Worm (Caenorhabditis elegans) whole organism, L4 larva: ENCODE data around the gene C39B10.5.
A peak's percentile ranks its signal among the peaks of the same experiment; 100 is the strongest.

ENCODE experiments used
- T20F7.1 ChIP-seq: fragments of 200-800 bp; sonication (Bioruptor generic); optimal IDR thresholded peaks from 2 replicates; lab custom pipeline; 2018; ENCODE audit warnings: mild to moderate bottlenecking, missing genetic modification characterization, missing compliant biosample characterization
- T26A8.4 ChIP-seq: fragments of 200-800 bp; sonication (Bioruptor generic); IDR thresholded peaks from 2 replicates; pipeline ENCODE4 v1.3.6; 2022; ENCODE audit warnings: missing genetic modification characterization, missing compliant biosample characterization
- Y105C5A.15 ChIP-seq: fragments of 200-800 bp; sonication (Bioruptor generic); IDR thresholded peaks from 2 replicates; pipeline ENCODE4 v1.3.6; 2022; ENCODE audit warnings: missing genetic modification characterization, missing compliant biosample characterization
- Y75B8A.6 ChIP-seq: fragments of 200-800 bp; sonication (Bioruptor generic); IDR thresholded peaks from 2 replicates; pipeline ENCODE4 v1.3.6; 2022; ENCODE audit warnings: missing genetic modification reagents, missing genetic modification characterization, missing compliant biosample characterization
- ZK337.2 ChIP-seq: fragments of 200-800 bp; sonication (Bioruptor generic); IDR thresholded peaks from 2 replicates; pipeline ENCODE4 v1.3.6; 2022; ENCODE audit warnings: missing genetic modification reagents, missing genetic modification characterization, missing compliant biosample characterization
- ZK546.5 ChIP-seq, 2 experiments: sonication (generic microtip); optimal IDR thresholded peaks; 2 replicates each; lab custom pipeline; 2017; ENCODE audit warnings: missing biosample characterization in 2 of 2, missing genetic modification characterization in 2 of 2
- aha-1 ChIP-seq: fragments of 150-350 bp; peaks from one replicate; lab custom pipeline; 2014; ENCODE audit warnings: missing biosample characterization, missing genetic modification characterization
- ceh-28 ChIP-seq: fragments of 150-350 bp; optimal IDR thresholded peaks from 2 replicates; lab custom pipeline; 2014; ENCODE audit warnings: missing biosample characterization, missing genetic modification reagents, missing genetic modification characterization
- ceh-32 ChIP-seq: sonication (generic microtip); optimal IDR thresholded peaks from 2 replicates; lab custom pipeline; 2016; ENCODE audit warnings: mild to moderate bottlenecking, missing genetic modification characterization, missing compliant biosample characterization; ENCODE audit not compliant: poor library complexity
- ceh-62 ChIP-seq: sonication (generic microtip); optimal IDR thresholded peaks from 2 replicates; lab custom pipeline; 2017; ENCODE audit warnings: missing biosample characterization, missing genetic modification characterization
- ces-1 ChIP-seq: fragments of 150-350 bp; sonication (generic microtip); optimal IDR thresholded peaks from 4 replicates; lab custom pipeline; 2014; ENCODE audit warnings: missing biosample characterization, missing genetic modification reagents, missing genetic modification characterization
- cey-2 ChIP-seq: sonication (generic microtip); optimal IDR thresholded peaks from 3 replicates; lab custom pipeline; 2017; ENCODE audit warnings: missing genetic modification characterization, mild to moderate bottlenecking, missing compliant biosample characterization, antibody characterized with exemption, borderline replicate concordance; ENCODE audit not compliant: insufficient read depth
- daf-16 ChIP-seq, 3 experiments: sonication (generic microtip); optimal IDR thresholded peaks; 2 replicates each; lab custom pipeline; 2016 to 2017; ENCODE audit warnings: missing genetic modification characterization in 3 of 3, missing genetic modification reagents in 3 of 3, mild to moderate bottlenecking in 2 of 3, missing compliant biosample characterization in 2 of 3, missing biosample characterization in 1 of 3, moderate library complexity in 1 of 3
- daf-8 ChIP-seq: fragments of 200-800 bp; sonication (Bioruptor generic); IDR thresholded peaks from 2 replicates; pipeline ENCODE4 v1.3.6; 2022; ENCODE audit warnings: missing genetic modification characterization, missing compliant biosample characterization
- dmd-6 ChIP-seq: fragments of 200-800 bp; sonication (Bioruptor generic); IDR thresholded peaks from 2 replicates; pipeline ENCODE4 v1.3.6; 2022; ENCODE audit warnings: missing genetic modification reagents, missing genetic modification characterization, missing compliant biosample characterization
- dmd-8 ChIP-seq: fragments of 200-800 bp; sonication (Bioruptor generic); IDR thresholded peaks from 2 replicates; pipeline ENCODE4 v1.3.6; 2022; ENCODE audit warnings: missing genetic modification characterization, missing compliant biosample characterization
- dmd-9 ChIP-seq: fragments of 200-800 bp; sonication (Bioruptor generic); IDR thresholded peaks from 2 replicates; pipeline ENCODE4 v1.3.6; 2022; ENCODE audit warnings: missing genetic modification reagents, missing genetic modification characterization, missing compliant biosample characterization
- dpl-1 ChIP-seq: fragments of 150-350 bp; optimal IDR thresholded peaks from 2 replicates; lab custom pipeline; 2014; ENCODE audit warnings: missing biosample characterization, missing genetic modification reagents, missing genetic modification characterization
- dve-1 ChIP-seq: sonication (generic microtip); optimal IDR thresholded peaks from 2 replicates; lab custom pipeline; 2017; ENCODE audit warnings: antibody characterized with exemption, mild to moderate bottlenecking, missing genetic modification characterization, missing compliant biosample characterization; ENCODE audit not compliant: insufficient read depth
- egl-43 ChIP-seq: fragments of 200-800 bp; sonication (Bioruptor generic); IDR thresholded peaks from 2 replicates; pipeline ENCODE4 v1.3.6; 2022; ENCODE audit warnings: missing genetic modification reagents, missing genetic modification characterization, missing compliant biosample characterization
- fos-1 ChIP-seq: fragments of 150-350 bp; optimal IDR thresholded peaks from 2 replicates; lab custom pipeline; 2014; ENCODE audit warnings: missing biosample characterization, missing genetic modification characterization
- gei-8 ChIP-seq: fragments of 200-800 bp; sonication (Bioruptor generic); optimal IDR thresholded peaks from 2 replicates; lab custom pipeline; 2018; ENCODE audit warnings: mild to moderate bottlenecking, missing genetic modification characterization, missing compliant biosample characterization
- hif-1 ChIP-seq, 2 experiments: sonication (generic microtip); optimal IDR thresholded peaks; 2 replicates each; lab custom pipeline; 2016 to 2017; ENCODE audit warnings: missing compliant biosample characterization in 2 of 2, missing genetic modification characterization in 2 of 2, missing genetic modification reagents in 2 of 2, missing genotype in 2 of 2, mild to moderate bottlenecking in 1 of 2
- hlh-30 ChIP-seq: sonication (generic microtip); optimal IDR thresholded peaks from 2 replicates; lab custom pipeline; 2017; ENCODE audit warnings: antibody characterized with exemption, mild to moderate bottlenecking, missing genetic modification characterization, missing compliant biosample characterization; ENCODE audit not compliant: insufficient read depth
- jun-1 ChIP-seq: fragments of 150-350 bp; optimal IDR thresholded peaks from 2 replicates; lab custom pipeline; 2014; ENCODE audit warnings: missing biosample characterization, missing genetic modification reagents, missing genetic modification characterization
- lin-13 ChIP-seq: fragments of 150-350 bp; optimal IDR thresholded peaks from 2 replicates; lab custom pipeline; 2014; ENCODE audit warnings: missing biosample characterization, missing genetic modification reagents, missing genetic modification characterization
- lin-15B ChIP-seq: fragments of 150-350 bp; sonication (generic microtip); optimal IDR thresholded peaks from 3 replicates; lab custom pipeline; 2014; ENCODE audit warnings: missing biosample characterization, missing genetic modification characterization
- lin-39 ChIP-seq: fragments of 150-350 bp; optimal IDR thresholded peaks from 2 replicates; lab custom pipeline; 2014; ENCODE audit warnings: missing biosample characterization, missing genetic modification reagents, missing genetic modification characterization
- madf-5 ChIP-seq, 2 experiments: fragments of 200-800 bp; sonication (Bioruptor generic); IDR thresholded peaks; 2 replicates each; pipeline ENCODE4 v1.3.6; 2022; ENCODE audit warnings: missing compliant biosample characterization in 2 of 2, missing genetic modification characterization in 2 of 2
- mdl-1 ChIP-seq, 2 experiments: fragments of 150-350 bp in 1 of 2; sonication (generic microtip) in 1 of 2; optimal IDR thresholded peaks; 2 replicates each; lab custom pipeline; 2014 to 2017; ENCODE audit warnings: missing biosample characterization in 2 of 2, missing genetic modification characterization in 2 of 2
- mdt-29 ChIP-seq: fragments of 200-800 bp; sonication (Bioruptor generic); IDR thresholded peaks from 2 replicates; pipeline ENCODE4 v1.3.6; 2022; ENCODE audit warnings: missing genetic modification reagents, missing genetic modification characterization, missing compliant biosample characterization
- nhr-10 ChIP-seq: fragments of 150-350 bp; optimal IDR thresholded peaks from 2 replicates; lab custom pipeline; 2014; ENCODE audit warnings: missing biosample characterization, missing genetic modification characterization
- nhr-102 ChIP-seq: sonication (generic microtip); optimal IDR thresholded peaks from 2 replicates; lab custom pipeline; 2016; ENCODE audit warnings: mild to moderate bottlenecking, missing genetic modification characterization, moderate library complexity, missing compliant biosample characterization
- nhr-25 ChIP-seq: sonication (generic microtip); optimal IDR thresholded peaks from 2 replicates; lab custom pipeline; 2017; ENCODE audit warnings: missing genetic modification characterization, mild to moderate bottlenecking, missing compliant biosample characterization, antibody characterized with exemption, moderate library complexity, borderline replicate concordance; ENCODE audit not compliant: insufficient read depth
- nhr-77 ChIP-seq: fragments of 150-350 bp; optimal IDR thresholded peaks from 2 replicates; lab custom pipeline; 2014; ENCODE audit warnings: missing biosample characterization, missing genetic modification characterization
- php-3 ChIP-seq: fragments of 200-800 bp; sonication (Bioruptor generic); IDR thresholded peaks from 2 replicates; pipeline ENCODE4 v1.3.6; 2022; ENCODE audit warnings: missing genetic modification reagents, missing genetic modification characterization, missing compliant biosample characterization
- rbr-2 ChIP-seq: sonication (generic microtip); optimal IDR thresholded peaks from 2 replicates; lab custom pipeline; 2016; ENCODE audit warnings: missing genotype, missing genetic modification characterization, missing compliant biosample characterization
- saeg-2 ChIP-seq: fragments of 200-800 bp; sonication (Bioruptor generic); IDR thresholded peaks from 2 replicates; pipeline ENCODE4 v1.3.6; 2022; ENCODE audit warnings: missing genetic modification reagents, missing genetic modification characterization, missing compliant biosample characterization
- set-16 ChIP-seq: fragments of 200-800 bp; sonication (Bioruptor generic); IDR thresholded peaks from 2 replicates; pipeline ENCODE4 v1.3.6; 2022; ENCODE audit warnings: missing genetic modification reagents, missing genetic modification characterization, missing compliant biosample characterization
- skn-1 ChIP-seq: fragments of 150-350 bp; optimal IDR thresholded peaks from 2 replicates; lab custom pipeline; 2014; ENCODE audit warnings: missing biosample characterization, missing genetic modification characterization
- snpc-1.2 ChIP-seq: fragments of 200-800 bp; sonication (Bioruptor generic); IDR thresholded peaks from 2 replicates; pipeline ENCODE4 v1.3.6; 2022; ENCODE audit warnings: missing genetic modification reagents, missing genetic modification characterization, missing compliant biosample characterization
- snpc-4 ChIP-seq: fragments of 150-350 bp; optimal IDR thresholded peaks from 2 replicates; lab custom pipeline; 2014; ENCODE audit warnings: missing biosample characterization, missing genetic modification characterization
- tag-97 ChIP-seq: fragments of 200-800 bp; sonication (Bioruptor generic); IDR thresholded peaks from 2 replicates; pipeline ENCODE4 v1.3.6; 2022; ENCODE audit warnings: missing genetic modification characterization, missing compliant biosample characterization
- tra-1 ChIP-seq: fragments of 200-800 bp; sonication (Bioruptor generic); IDR thresholded peaks from 2 replicates; pipeline ENCODE4 v1.3.6; 2022; ENCODE audit warnings: missing genetic modification reagents, missing genetic modification characterization, missing compliant biosample characterization
- unc-130 ChIP-seq: sonication (generic microtip); optimal IDR thresholded peaks from 2 replicates; lab custom pipeline; 2016; ENCODE audit warnings: missing genetic modification reagents, missing genetic modification characterization, missing compliant biosample characterization
- vab-7 ChIP-seq: fragments of 200-800 bp; sonication (Bioruptor generic); IDR thresholded peaks from 2 replicates; pipeline ENCODE4 v1.3.6; 2022; ENCODE audit warnings: missing genetic modification reagents, missing genetic modification characterization, missing compliant biosample characterization
- zfp-2 ChIP-seq: sonication (generic microtip); optimal IDR thresholded peaks from 2 replicates; lab custom pipeline; 2016; ENCODE audit warnings: mild to moderate bottlenecking, missing genetic modification characterization, missing compliant biosample characterization
- zip-2 ChIP-seq: fragments of 150-350 bp; optimal IDR thresholded peaks from 2 replicates; lab custom pipeline; 2014; ENCODE audit warnings: missing biosample characterization, missing genetic modification characterization
- ztf-7 ChIP-seq: fragments of 150-350 bp; optimal IDR thresholded peaks from 2 replicates; lab custom pipeline; 2014; ENCODE audit warnings: missing biosample characterization, missing genetic modification characterization

C39B10.5 gene

ce11 chrX:10477172-10477985 is 30.2 kb downstream of the C39B10.5 start (continued):
- TF ChIP-seq nhr-77 (tag; lab: Kevin White, UChicago): peak; percentile 27
- TF ChIP-seq hif-1 (tag; optimal IDR thresholded peaks at IDR 0.05; lab: Kevin White, UChicago): no peak
- no peak for TF ChIP-seq set-16 (GFP tag; lab: Robert Waterston, UW)
- no peak for TF ChIP-seq gei-8 (GFP tag; lab: Kevin White, UChicago)
- TF ChIP-seq dmd-6: peak; percentile 57
- peak in 1 of 2 experiments; percentile 85 for TF ChIP-seq daf-16 (GFP tag; optimal IDR thresholded peaks at IDR 0.05; lab: Kevin White, UChicago)
- TF ChIP-seq daf-16 (tag; optimal IDR thresholded peaks at IDR 0.05; lab: Kevin White, UChicago): peak; percentile 98
- TF ChIP-seq snpc-1.2 (GFP tag; lab: Robert Waterston, UW): no peak
- no peak for TF ChIP-seq aha-1 (tag; lab: Kevin White, UChicago)
- TF ChIP-seq ces-1: no peak
- no peak for TF ChIP-seq ceh-32
- TF ChIP-seq tag-97: no peak
- no peak for TF ChIP-seq tra-1 (GFP tag; lab: Robert Waterston, UW)
- no peak for TF ChIP-seq ztf-7 (tag; lab: Kevin White, UChicago)
- no peak for TF ChIP-seq daf-8
- no peak for TF ChIP-seq mdl-1 (tag; optimal IDR thresholded peaks at IDR 0.05; lab: Kevin White, UChicago)
- TF ChIP-seq saeg-2: no peak
- TF ChIP-seq nhr-25 (tag; lab: Kevin White, UChicago): no peak
- no peak for TF ChIP-seq lin-13 (GFP tag; lab: Kevin White, UChicago)
- TF ChIP-seq jun-1 (tag; lab: Kevin White, UChicago): no peak
- TF ChIP-seq Y105C5A.15 (GFP tag; lab: Robert Waterston, UW): no peak
- no peak for TF ChIP-seq snpc-4 (tag; lab: Kevin White, UChicago)
- TF ChIP-seq nhr-102: peak; percentile 46
- no peak for TF ChIP-seq skn-1 (tag; lab: Kevin White, UChicago)
- TF ChIP-seq rbr-2: no peak
- TF ChIP-seq dve-1: peak; percentile 83
- no peak for TF ChIP-seq lin-15B (tag; lab: Kevin White, UChicago)
- TF ChIP-seq nhr-10: no peak
- TF ChIP-seq T20F7.1 (GFP tag; lab: Kevin White, UChicago): no peak
- no peak for TF ChIP-seq ZK337.2 (GFP tag; lab: Robert Waterston, UW)
- TF ChIP-seq vab-7 (GFP tag; lab: Robert Waterston, UW): no peak
- no peak for TF ChIP-seq dmd-8 (GFP tag; lab: Robert Waterston, UW)
- no peak for TF ChIP-seq egl-43 (GFP tag; lab: Robert Waterston, UW)
- no peak for TF ChIP-seq T26A8.4 (GFP tag; lab: Robert Waterston, UW)
- no peak for TF ChIP-seq madf-5 (GFP tag; IDR thresholded peaks at IDR 0.05; lab: Robert Waterston, UW)
- no peak for TF ChIP-seq lin-39 (tag; lab: Kevin White, UChicago)
- no peak for TF ChIP-seq cey-2 (tag; lab: Kevin White, UChicago)
- TF ChIP-seq dpl-1: no peak
- no peak for TF ChIP-seq ZK546.5 (tag; optimal IDR thresholded peaks at IDR 0.05; lab: Kevin White, UChicago)
- TF ChIP-seq ceh-28 (tag; lab: Kevin White, UChicago): no peak
- no peak for TF ChIP-seq dmd-9 (GFP tag; lab: Robert Waterston, UW)
- peak; percentile 61 for TF ChIP-seq php-3 (GFP tag; lab: Robert Waterston, UW)
- TF ChIP-seq fos-1: no peak
- no peak for TF ChIP-seq Y75B8A.6 (GFP tag; lab: Robert Waterston, UW)
- no peak for TF ChIP-seq zip-2 (tag; lab: Kevin White, UChicago)
- TF ChIP-seq mdt-29: no peak
- TF ChIP-seq zfp-2 (tag; lab: Kevin White, UChicago): no peak
- TF ChIP-seq ceh-62: no peak
- no peak for TF ChIP-seq unc-130 (GFP tag; lab: Kevin White, UChicago)
- no peak for TF ChIP-seq hlh-30
